Fruit fly (Drosophila melanogaster) S2 (cell line): ENCODE results near the gene Cpr78Cb.

ENCODE experiments used
- CG8478 ChIP-seq: fragments of >200 bp; optimal IDR thresholded peaks from 2 replicates; lab custom pipeline; 2018
- CTCF ChIP-seq, 2 experiments: fragments of >200 bp; optimal IDR thresholded peaks; 2 replicates each; lab custom pipeline; 2018

DNA sequence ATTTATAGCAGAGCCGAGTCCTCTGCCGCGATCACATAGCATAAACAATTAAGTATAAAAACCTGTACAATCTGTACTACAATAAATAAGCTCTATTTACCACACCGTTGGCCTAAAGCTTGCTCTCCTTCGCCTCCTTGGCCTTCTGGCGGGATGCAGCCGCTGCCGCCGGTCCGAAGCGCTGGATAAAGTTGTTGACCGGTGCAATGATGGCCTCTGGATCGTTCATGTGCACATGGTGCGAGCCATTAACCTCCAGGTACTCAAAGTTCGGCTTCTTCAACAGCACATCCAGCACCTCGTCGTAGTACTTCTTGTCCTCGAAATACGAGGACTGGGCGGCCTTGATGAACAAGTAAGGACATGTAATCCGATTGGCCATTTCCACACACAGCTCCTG, 8.2 kb downstream of the Cpr78Cb start:
- TF ChIP-seq CTCF (optimal IDR thresholded peaks at IDR 0.05; lab: Kevin White, UChicago) (no peak), CG8478 (lab: Kevin White, UChicago) (no peak)
